Fruit fly (Drosophila melanogaster) whole organism, embryonic: ENCODE measurements around the gene CG32772.

Experiments used
- ATbp ChIP-seq: fragments of 200-800 bp; sonication (Bioruptor generic); optimal IDR thresholded peaks from 2 replicates; lab custom pipeline; 2017; ENCODE audit warnings: missing biosample characterization, mild to moderate bottlenecking, missing genetic modification characterization, missing genetic modification reagents
- Atf6 ChIP-seq: fragments of 200-800 bp; sonication (Bioruptor generic); IDR thresholded peaks from 2 replicates; pipeline ENCODE4 v1.3.6; 2022; ENCODE audit warnings: missing biosample characterization, missing genetic modification characterization
- CG1024 ChIP-seq: fragments of 200-800 bp; sonication (Bioruptor generic); IDR thresholded peaks from 2 replicates; pipeline ENCODE4 v1.3.6; 2022; ENCODE audit warnings: missing biosample characterization, missing genetic modification characterization
- CG10274 ChIP-seq: fragments of 200-800 bp; sonication (Bioruptor generic); optimal IDR thresholded peaks from 3 replicates; lab custom pipeline; 2017; ENCODE audit warnings: missing biosample characterization, mild to moderate bottlenecking, missing genetic modification characterization
- CG10321 ChIP-seq: fragments of 200-800 bp; sonication (Bioruptor generic); IDR thresholded peaks from 2 replicates; pipeline ENCODE4 v1.3.6; 2022; ENCODE audit warnings: missing biosample characterization, missing genetic modification characterization
- CG10979 ChIP-seq: fragments of 200-800 bp; sonication (Bioruptor generic); optimal IDR thresholded peaks from 2 replicates; lab custom pipeline; 2018; ENCODE audit warnings: missing biosample characterization, mild to moderate bottlenecking, missing genetic modification characterization, moderate library complexity
- CG11247 ChIP-seq: fragments of 200-800 bp; sonication (Bioruptor generic); IDR thresholded peaks from 2 replicates; pipeline ENCODE4 v1.3.6; 2022; ENCODE audit warnings: missing biosample characterization, missing genetic modification characterization
- CG11398 ChIP-seq: fragments of 200-800 bp; sonication (Bioruptor generic); optimal IDR thresholded peaks from 2 replicates; lab custom pipeline; 2016; ENCODE audit warnings: missing biosample characterization, missing genetic modification characterization
- CG15696 ChIP-seq: fragments of 200-800 bp; sonication (Bioruptor generic); optimal IDR thresholded peaks from 2 replicates; lab custom pipeline; 2019; ENCODE audit warnings: missing biosample characterization, mild to moderate bottlenecking, missing genetic modification characterization, moderate library complexity
- CG1602 ChIP-seq: fragments of 200-800 bp; sonication (Bioruptor generic); optimal IDR thresholded peaks from 3 replicates; lab custom pipeline; 2016; ENCODE audit warnings: missing biosample characterization, missing genetic modification characterization
- CG17328 ChIP-seq: fragments of 200-800 bp; sonication (Bioruptor generic); IDR thresholded peaks from 2 replicates; pipeline ENCODE4 v1.3.6; 2022; ENCODE audit warnings: missing biosample characterization, missing genetic modification characterization
- CG18599 ChIP-seq: fragments of 200-800 bp; sonication (Bioruptor generic); optimal IDR thresholded peaks from 3 replicates; lab custom pipeline; 2017; ENCODE audit warnings: missing biosample characterization, missing genetic modification characterization, mild to moderate bottlenecking, moderate library complexity, missing genetic modification reagents
- CG2129 ChIP-seq: fragments of 200-800 bp; sonication (Bioruptor generic); IDR thresholded peaks from 2 replicates; pipeline ENCODE4 v1.3.6; 2022; ENCODE audit warnings: missing biosample characterization, missing genetic modification characterization; ENCODE audit not compliant: partially characterized antibody
- CG2678 ChIP-seq: fragments of 200-800 bp; sonication (Bioruptor generic); optimal IDR thresholded peaks from 3 replicates; lab custom pipeline; 2019; ENCODE audit warnings: missing biosample characterization, mild to moderate bottlenecking, missing genetic modification characterization, moderate library complexity
- CG2875 ChIP-seq: fragments of 200-800 bp; sonication (Bioruptor generic); optimal IDR thresholded peaks from 2 replicates; lab custom pipeline; 2017; ENCODE audit warnings: missing biosample characterization, mild to moderate bottlenecking, missing genetic modification characterization, missing genetic modification reagents
- CG31365 ChIP-seq: fragments of 200-800 bp; sonication (Bioruptor generic); optimal IDR thresholded peaks from 2 replicates; lab custom pipeline; 2018; ENCODE audit warnings: missing biosample characterization, mild to moderate bottlenecking, missing genetic modification characterization
- CG34422 ChIP-seq: fragments of 200-800 bp; sonication (Bioruptor generic); IDR thresholded peaks from 3 replicates; pipeline ENCODE4 v1.3.6; 2022; ENCODE audit warnings: missing biosample characterization, missing genetic modification characterization
- CG4360 ChIP-seq: fragments of 200-800 bp; sonication (Bioruptor generic); IDR thresholded peaks from 2 replicates; pipeline ENCODE4 v1.3.6; 2022; ENCODE audit warnings: missing biosample characterization, missing genetic modification characterization
- CG4404 ChIP-seq: fragments of 200-800 bp; sonication (Bioruptor generic); IDR thresholded peaks from 2 replicates; pipeline ENCODE4 v1.3.6; 2022; ENCODE audit warnings: missing biosample characterization, missing genetic modification characterization
- CG4424 ChIP-seq: fragments of 200-800 bp; sonication (Bioruptor generic); optimal IDR thresholded peaks from 3 replicates; lab custom pipeline; 2016; ENCODE audit warnings: missing biosample characterization, missing genetic modification characterization
- CG5180 ChIP-seq: fragments of 200-800 bp; sonication (Bioruptor generic); optimal IDR thresholded peaks from 3 replicates; lab custom pipeline; 2017; ENCODE audit warnings: missing biosample characterization, missing genetic modification characterization, mild to moderate bottlenecking, moderate library complexity, missing genetic modification reagents
- CG6254 ChIP-seq: fragments of 200-800 bp; sonication (Bioruptor generic); optimal IDR thresholded peaks from 3 replicates; lab custom pipeline; 2017; ENCODE audit warnings: mild to moderate bottlenecking, missing biosample characterization, missing genetic modification reagents, missing genetic modification characterization
- D19B ChIP-seq: fragments of 200-800 bp; sonication (Bioruptor generic); optimal IDR thresholded peaks from 2 replicates; lab custom pipeline; 2017; ENCODE audit warnings: missing biosample characterization, mild to moderate bottlenecking, missing genetic modification characterization
- Deaf1 ChIP-seq: fragments of 200-800 bp; optimal IDR thresholded peaks from 3 replicates; lab custom pipeline; 2019; ENCODE audit warnings: missing biosample characterization, mild to moderate bottlenecking, missing genetic modification characterization, moderate library complexity
- Dref ChIP-seq: fragments of 200-800 bp; sonication (Bioruptor generic); IDR thresholded peaks from 2 replicates; pipeline ENCODE4 v1.3.6; 2022; ENCODE audit warnings: missing biosample characterization, missing genetic modification characterization
- Drgx ChIP-seq: fragments of 200-800 bp; sonication (Bioruptor generic); IDR thresholded peaks from 2 replicates; pipeline ENCODE4 v1.3.6; 2022; ENCODE audit warnings: missing biosample characterization, missing genetic modification characterization
- Fer1 ChIP-seq: fragments of 200-800 bp; sonication (Bioruptor generic); optimal IDR thresholded peaks from 2 replicates; lab custom pipeline; 2017; ENCODE audit warnings: missing biosample characterization, mild to moderate bottlenecking, missing genetic modification characterization
- HLH3B ChIP-seq: fragments of 200-800 bp; sonication (Bioruptor generic); IDR thresholded peaks from 2 replicates; pipeline ENCODE4 v1.3.6; 2022; ENCODE audit warnings: missing biosample characterization, missing genetic modification characterization
- Hmr ChIP-seq: fragments of 200-800 bp; sonication (Bioruptor generic); optimal IDR thresholded peaks from 3 replicates; lab custom pipeline; 2017; ENCODE audit warnings: mild to moderate bottlenecking, missing biosample characterization, missing genetic modification reagents, missing genetic modification characterization
- Hsf ChIP-seq: fragments of 200-800 bp; sonication (Bioruptor generic); optimal IDR thresholded peaks from 3 replicates; lab custom pipeline; 2016; ENCODE audit warnings: missing biosample characterization, missing genetic modification characterization
- Kr ChIP-seq: fragments of 200-800 bp; sonication (Bioruptor generic); optimal IDR thresholded peaks from 2 replicates; lab custom pipeline; 2017; ENCODE audit warnings: missing biosample characterization, mild to moderate bottlenecking, missing genetic modification characterization
- MBD-R2 ChIP-seq: fragments of 200-800 bp; sonication (Bioruptor generic); IDR thresholded peaks from 2 replicates; pipeline ENCODE4 v1.3.6; 2022; ENCODE audit warnings: missing biosample characterization, missing genetic modification characterization
- Meics ChIP-seq: fragments of 200-800 bp; sonication (Bioruptor generic); optimal IDR thresholded peaks from 2 replicates; lab custom pipeline; 2017; ENCODE audit warnings: missing biosample characterization, mild to moderate bottlenecking, missing genetic modification characterization
- NC2β ChIP-seq: fragments of 200-800 bp; sonication (Bioruptor generic); optimal IDR thresholded peaks from 2 replicates; lab custom pipeline; 2016; ENCODE audit warnings: missing biosample characterization, missing genetic modification characterization
- Xbp1 ChIP-seq: fragments of 200-800 bp; sonication (Bioruptor generic); optimal IDR thresholded peaks from 3 replicates; lab custom pipeline; 2016; ENCODE audit warnings: missing biosample characterization, mild to moderate bottlenecking, missing genetic modification characterization
- amos ChIP-seq: fragments of 200-800 bp; sonication (Bioruptor generic); IDR thresholded peaks from 2 replicates; pipeline ENCODE4 v1.3.6; 2022; ENCODE audit warnings: missing biosample characterization, missing genetic modification characterization; ENCODE audit not compliant: partially characterized antibody
- caup ChIP-seq: fragments of 200-800 bp; sonication (Bioruptor generic); optimal IDR thresholded peaks from 3 replicates; lab custom pipeline; 2017; ENCODE audit warnings: missing biosample characterization, mild to moderate bottlenecking, missing genetic modification characterization, moderate library complexity; ENCODE audit not compliant: severe bottlenecking
- crol ChIP-seq: fragments of 200-800 bp; sonication (Bioruptor generic); IDR thresholded peaks from 2 replicates; pipeline ENCODE4 v1.3.6; 2022; ENCODE audit warnings: missing biosample characterization, missing genetic modification characterization
- danr ChIP-seq: fragments of 200-800 bp; sonication (Bioruptor generic); IDR thresholded peaks from 2 replicates; pipeline ENCODE4 v1.3.6; 2022; ENCODE audit warnings: missing biosample characterization, missing genetic modification characterization
- gce ChIP-seq: fragments of 200-800 bp; sonication (Bioruptor generic); IDR thresholded peaks from 3 replicates; pipeline ENCODE4 v1.3.6; 2022; ENCODE audit warnings: missing biosample characterization, missing genetic modification characterization
- gcm2 ChIP-seq: fragments of 200-800 bp; sonication (Bioruptor generic); optimal IDR thresholded peaks from 2 replicates; lab custom pipeline; 2016; ENCODE audit warnings: missing biosample characterization, missing genetic modification characterization
- hbn ChIP-seq: fragments of 200-800 bp; sonication (Bioruptor generic); IDR thresholded peaks from 2 replicates; pipeline ENCODE4 v1.3.6; 2022; ENCODE audit warnings: missing biosample characterization, missing genetic modification characterization; ENCODE audit not compliant: partially characterized antibody
- ind ChIP-seq: fragments of 200-800 bp; sonication (Bioruptor generic); optimal IDR thresholded peaks from 3 replicates; lab custom pipeline; 2016; ENCODE audit warnings: missing biosample characterization, missing genetic modification characterization
- jigr1 ChIP-seq: fragments of 200-800 bp; sonication (Bioruptor generic); IDR thresholded peaks from 3 replicates; pipeline ENCODE4 v1.3.6; 2022; ENCODE audit warnings: missing biosample characterization, missing genetic modification characterization
- pros ChIP-seq: fragments of 200-800 bp; sonication (Bioruptor generic); optimal IDR thresholded peaks from 3 replicates; lab custom pipeline; 2019; ENCODE audit warnings: missing biosample characterization, mild to moderate bottlenecking, missing genetic modification characterization, moderate library complexity
- sd ChIP-seq: fragments of 200-800 bp; sonication (Bioruptor generic); optimal IDR thresholded peaks from 3 replicates; lab custom pipeline; 2018; ENCODE audit warnings: missing biosample characterization, mild to moderate bottlenecking, missing genetic modification characterization, moderate library complexity
- sisA ChIP-seq: fragments of 200-800 bp; sonication (Bioruptor generic); IDR thresholded peaks from 2 replicates; pipeline ENCODE4 v1.3.6; 2022; ENCODE audit warnings: missing biosample characterization, missing genetic modification characterization
- tll ChIP-seq, 2 experiments: fragments of 200-800 bp in 1 of 2; fragments of >200 bp in 1 of 2; sonication (Bioruptor generic) in 1 of 2; optimal IDR thresholded peaks; 2 replicates each; lab custom pipeline; 2017 to 2019; ENCODE audit warnings: missing biosample characterization in 2 of 2, missing genetic modification characterization in 2 of 2, mild to moderate bottlenecking in 1 of 2, moderate library complexity in 1 of 2

The CG32772 gene

DNA sequence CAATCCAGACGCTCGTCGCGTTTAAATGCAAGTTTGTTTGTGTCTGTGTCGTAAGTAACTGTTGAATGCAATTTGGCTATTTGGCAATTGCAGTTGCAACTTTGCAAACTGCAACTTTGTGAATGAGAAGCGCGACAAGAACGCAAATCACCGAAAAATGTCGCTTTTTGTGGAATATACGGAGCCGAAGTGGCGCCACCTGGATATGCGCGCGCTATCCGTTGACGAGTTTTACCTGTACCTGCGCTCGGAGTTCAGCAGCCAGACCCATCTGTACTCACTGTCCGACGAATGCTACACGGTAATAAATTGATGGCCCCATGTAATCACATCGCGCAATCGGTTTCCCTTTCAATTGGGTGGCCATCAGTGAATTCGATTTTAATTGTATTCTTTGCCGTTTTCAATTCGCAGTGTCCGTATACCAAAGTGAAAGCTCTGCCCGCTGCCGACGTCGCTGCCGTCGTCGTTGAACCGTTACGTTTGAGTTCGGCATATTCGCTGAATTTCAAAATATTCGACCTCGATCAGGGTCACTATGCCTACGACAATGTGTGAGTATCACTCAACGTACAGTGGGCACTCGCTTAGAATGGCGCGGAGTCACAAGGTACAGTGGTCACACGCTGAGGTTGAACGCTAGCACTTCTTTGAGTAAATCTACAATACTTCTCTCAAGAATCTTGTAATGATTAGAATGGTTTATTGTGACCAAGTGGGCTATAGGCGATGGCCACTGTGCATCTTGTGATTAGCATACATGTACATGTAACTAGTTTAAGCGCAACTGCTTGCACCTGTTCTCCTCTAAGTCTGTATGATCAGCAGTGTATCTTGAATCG lies 10.4 kb downstream of the CG32772 start (continued):
- peak; percentile 79 for TF ChIP-seq CG18599
- TF ChIP-seq D19B: peak; percentile 35
- peak; percentile 65 for TF ChIP-seq ATbp (GFP tag; lab: Kevin White, UChicago)
- peak; percentile 81 for TF ChIP-seq gcm2 (GFP tag; lab: Kevin White, UChicago)
- peak; percentile 58 for TF ChIP-seq CG10979 (tag; lab: Kevin White, UChicago)
- peak; percentile 66 for TF ChIP-seq CG4424 (GFP tag; lab: Kevin White, UChicago)
- peak; percentile 84 for TF ChIP-seq CG2678
- no peak for TF ChIP-seq CG2129 (GFP tag; lab: Robert Waterston, UW)
- peak; percentile 61 for TF ChIP-seq CG10321 (GFP tag; lab: Robert Waterston, UW)
- TF ChIP-seq sisA (GFP tag; lab: Robert Waterston, UW): peak; percentile 91
- peak; percentile 85 for TF ChIP-seq jigr1 (GFP tag; lab: Robert Waterston, UW)
- peak; percentile 64 for TF ChIP-seq CG2875
- TF ChIP-seq amos (GFP tag; lab: Robert Waterston, UW): no peak
- 0 out of 2 replicates have a peak, but pooled peaks have one; percentile 23 for TF ChIP-seq Dref (GFP tag; lab: Robert Waterston, UW)
- peak; percentile 61 for TF ChIP-seq sd (tag; lab: Kevin White, UChicago)
- TF ChIP-seq CG1602 (GFP tag; lab: Kevin White, UChicago): peak; percentile 70
- TF ChIP-seq Kr (GFP tag; lab: Kevin White, UChicago): no peak
- TF ChIP-seq Fer1 (GFP tag; lab: Kevin White, UChicago): peak; percentile 71
- TF ChIP-seq Meics (GFP tag; lab: Kevin White, UChicago): peak; percentile 86
- peak; percentile 53 for TF ChIP-seq NC2β (GFP tag; lab: Kevin White, UChicago)
- no peak for TF ChIP-seq hbn (GFP tag; lab: Robert Waterston, UW)
- peak; percentile 18; the same call in 1 of the 2 replicates for TF ChIP-seq CG4360
- TF ChIP-seq ind: peak; percentile 92
- TF ChIP-seq CG5180 (GFP tag; lab: Kevin White, UChicago): peak; percentile 44
- peak; percentile 69; the same call in 1 of the 2 replicates for TF ChIP-seq CG1024 (GFP tag; lab: Robert Waterston, UW)
- no peak for TF ChIP-seq pros (GFP tag; lab: Kevin White, UChicago)
- peak; percentile 70 for TF ChIP-seq CG11398
- TF ChIP-seq CG31365: peak; percentile 56
- TF ChIP-seq HLH3B (GFP tag; lab: Robert Waterston, UW): peak; percentile 87
- TF ChIP-seq CG6254 (GFP tag; lab: Kevin White, UChicago): no peak
- peak; percentile 82 for TF ChIP-seq danr
- TF ChIP-seq Hmr: peak; percentile 78
- TF ChIP-seq Drgx (GFP tag; lab: Robert Waterston, UW): peak; percentile 96
- no peak for TF ChIP-seq crol (GFP tag; lab: Robert Waterston, UW)
- peak; percentile 88 for TF ChIP-seq Xbp1
- TF ChIP-seq Deaf1: peak; percentile 25
- TF ChIP-seq CG17328 (GFP tag; lab: Robert Waterston, UW): peak; percentile 87
- TF ChIP-seq Hsf: peak; percentile 82
- TF ChIP-seq tll (GFP tag; optimal IDR thresholded peaks at IDR 0.05; lab: Kevin White, UChicago): no peak
- TF ChIP-seq gce: 0 out of 3 replicates have a peak, but pooled peaks have one; percentile 63
- TF ChIP-seq CG4404: peak; percentile 67
- TF ChIP-seq Atf6 (GFP tag; lab: Robert Waterston, UW): peak; percentile 81
- TF ChIP-seq caup (GFP tag; lab: Kevin White, UChicago): peak; percentile 75
- TF ChIP-seq CG11247 (GFP tag; lab: Robert Waterston, UW): peak; percentile 88
- TF ChIP-seq CG10274 (GFP tag; lab: Kevin White, UChicago): peak; percentile 54
- TF ChIP-seq CG15696 (tag; lab: Kevin White, UChicago): peak; percentile 7
- peak; percentile 87 for TF ChIP-seq CG34422
- TF ChIP-seq MBD-R2 (GFP tag; lab: Robert Waterston, UW): peak; percentile 54; the same call in 1 of the 2 replicates
